Fruit fly (Drosophila melanogaster): ENCODE measurements around the gene stv.
A peak's percentile ranks its signal among the peaks of the same experiment; 100 is the strongest.

The stv gene

DNA sequence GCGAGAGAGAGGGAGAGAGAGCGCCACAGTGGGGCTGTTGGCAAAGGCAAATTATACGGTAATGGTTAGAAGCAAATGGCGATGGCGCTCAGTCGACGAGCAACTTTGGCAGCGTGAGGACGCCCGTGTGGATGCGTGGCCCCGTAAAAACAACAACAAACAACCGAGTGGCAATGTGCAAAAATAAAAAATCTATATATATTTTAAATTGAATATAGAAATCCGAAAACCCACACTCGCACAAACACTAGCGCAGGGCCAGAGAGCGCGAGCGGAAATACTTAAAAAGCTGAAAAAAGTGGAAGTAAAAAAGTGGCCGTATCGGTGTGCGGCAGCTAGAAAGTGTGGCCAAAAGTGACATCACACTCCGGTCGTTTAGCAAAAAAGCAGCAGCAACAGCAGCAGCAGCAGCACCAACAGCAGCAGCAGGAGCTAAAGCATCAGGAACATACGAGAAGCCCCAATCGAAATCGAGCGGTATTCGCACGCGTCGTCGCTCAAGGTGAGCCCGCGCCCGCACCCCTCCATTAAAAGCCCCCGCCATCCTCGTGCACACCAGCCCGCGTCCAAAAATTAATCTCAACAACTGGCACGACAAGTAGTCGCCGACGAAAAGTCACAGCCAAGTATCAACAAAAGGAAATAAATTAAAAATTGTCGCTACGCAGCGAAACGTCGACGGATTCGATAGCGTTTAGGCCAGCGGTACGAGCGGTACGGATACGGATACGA, at the start of gene stv:
TSS of gene stv (plus strand) at position 89 of the 732 bp plus-strand sequence.
- no peak for TF ChIP-seq CG17801 (GFP tag; optimal IDR thresholded peaks at IDR 0.05; ENCODE audit: partially characterized antibody)

DNA sequence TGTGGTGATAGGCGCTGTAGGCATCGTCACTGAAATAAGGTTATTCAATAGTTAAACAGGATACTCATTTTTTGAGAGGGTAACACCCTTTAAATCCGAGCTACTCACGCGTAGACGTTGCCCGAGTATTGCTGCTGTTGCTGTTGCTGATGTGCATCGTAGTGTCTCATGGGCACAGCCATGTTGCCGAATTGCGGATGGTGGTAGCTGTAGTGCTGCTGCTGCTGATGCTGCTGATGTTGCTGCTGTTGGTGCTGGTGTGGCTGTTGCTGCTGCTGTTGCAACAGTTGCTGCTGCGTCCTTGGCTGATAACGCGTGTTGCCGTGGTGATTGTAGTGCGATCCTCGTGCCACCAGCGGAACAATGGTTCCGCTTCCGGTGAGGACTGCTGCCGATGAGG, 47.2 kb upstream of the stv start:
- no peak for TF ChIP-seq CG17801 (GFP tag; optimal IDR thresholded peaks at IDR 0.05; ENCODE audit: partially characterized antibody)

DNA sequence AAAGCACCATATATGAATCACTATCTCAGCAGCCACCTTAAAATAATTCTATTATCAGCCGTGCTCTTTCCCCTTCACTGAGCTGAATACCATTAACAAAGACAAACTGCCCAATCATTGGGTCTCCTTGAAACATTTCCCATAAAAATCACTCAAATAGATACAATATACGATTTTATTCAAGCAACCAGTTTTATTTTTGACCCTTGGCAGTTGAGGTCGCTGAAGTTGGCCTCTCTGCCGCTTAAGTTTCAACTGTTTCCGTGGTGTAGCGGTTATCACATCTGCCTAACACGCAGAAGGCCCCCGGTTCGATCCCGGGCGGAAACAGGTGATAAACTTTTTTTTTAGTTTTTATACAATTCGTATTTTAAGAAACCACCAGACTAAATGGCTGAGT, 44.5 kb upstream of the stv start:
- TF ChIP-seq CG17801 (GFP tag; optimal IDR thresholded peaks at IDR 0.05; ENCODE audit: partially characterized antibody): no peak

DNA sequence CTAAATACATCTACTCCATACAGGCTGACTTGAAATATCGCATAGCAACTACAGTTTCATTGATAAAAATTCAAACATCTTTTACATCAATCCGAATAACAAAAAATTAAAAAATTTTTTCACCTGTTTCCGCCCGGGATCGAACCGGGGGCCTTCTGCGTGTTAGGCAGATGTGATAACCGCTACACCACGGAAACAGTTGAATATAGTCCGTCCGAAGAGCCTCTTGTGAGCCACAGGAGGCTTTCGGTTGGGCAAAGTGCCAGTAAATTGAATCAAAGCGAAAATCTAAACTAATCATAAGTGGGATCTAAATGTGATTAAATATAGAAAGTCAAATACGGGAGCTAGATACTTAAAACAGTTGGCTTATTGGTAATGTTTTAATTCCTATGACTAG, 43.8 kb upstream of the stv start:
- TF ChIP-seq CG17801 (GFP tag; optimal IDR thresholded peaks at IDR 0.05; ENCODE audit: partially characterized antibody): no peak

DNA sequence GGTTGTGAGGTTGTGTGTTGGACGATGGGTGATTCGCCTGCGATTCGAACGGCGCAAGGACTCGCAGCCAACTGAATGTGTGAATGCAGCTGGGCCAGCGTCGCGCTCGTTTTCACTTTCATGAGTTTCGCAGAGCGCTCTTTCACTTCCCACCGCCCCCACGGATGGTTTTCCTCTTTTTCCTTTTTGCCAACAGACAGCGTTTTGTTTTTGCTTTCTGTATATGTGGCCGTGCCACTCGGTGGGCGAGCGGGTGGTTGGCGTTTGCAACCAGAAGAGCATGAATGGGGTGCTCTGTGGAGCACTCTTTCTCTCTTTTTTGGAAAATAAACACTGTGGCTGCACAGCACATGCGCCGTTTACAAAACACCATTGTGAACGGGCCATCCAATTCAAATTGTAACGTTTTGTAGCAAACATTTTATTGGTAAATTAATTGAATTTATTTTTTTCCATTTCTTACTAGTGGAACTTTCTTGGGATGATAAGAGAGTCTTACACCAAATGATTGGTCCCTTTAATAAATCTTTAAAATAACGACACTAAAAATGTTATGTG, 42.1 kb upstream of the stv start, which contains the start of gene CG10713:
TSS of gene CG10713 (minus strand) at position 60 of the 558 bp plus-strand sequence.
- TF ChIP-seq CG17801 (GFP tag; optimal IDR thresholded peaks at IDR 0.05; ENCODE audit: partially characterized antibody): no peak

DNA sequence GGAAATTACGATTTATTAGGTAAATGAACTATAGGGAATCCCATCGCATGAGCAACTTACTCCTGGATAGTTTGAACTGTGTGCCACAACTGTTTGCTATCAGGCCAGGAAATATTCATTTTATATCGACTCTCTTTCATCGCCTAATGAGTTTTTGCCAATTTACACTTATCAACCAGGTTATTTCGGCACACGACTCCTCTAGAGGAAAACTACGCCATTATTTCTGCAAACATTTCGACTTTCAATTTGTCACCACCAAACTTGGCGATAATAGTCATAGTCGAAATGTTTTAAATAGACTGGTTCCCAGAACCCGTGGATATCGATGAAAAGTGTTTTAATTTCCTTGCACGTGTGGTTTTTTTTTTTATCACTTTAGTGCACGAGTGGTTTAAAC, 40.3 kb upstream of the stv start, which contains the start of gene CG10154:
TSS of gene CG10154 (minus strand) at position 101 of the 400 bp plus-strand sequence.
- no peak for TF ChIP-seq CG17801 (GFP tag; optimal IDR thresholded peaks at IDR 0.05; ENCODE audit: partially characterized antibody)

DNA sequence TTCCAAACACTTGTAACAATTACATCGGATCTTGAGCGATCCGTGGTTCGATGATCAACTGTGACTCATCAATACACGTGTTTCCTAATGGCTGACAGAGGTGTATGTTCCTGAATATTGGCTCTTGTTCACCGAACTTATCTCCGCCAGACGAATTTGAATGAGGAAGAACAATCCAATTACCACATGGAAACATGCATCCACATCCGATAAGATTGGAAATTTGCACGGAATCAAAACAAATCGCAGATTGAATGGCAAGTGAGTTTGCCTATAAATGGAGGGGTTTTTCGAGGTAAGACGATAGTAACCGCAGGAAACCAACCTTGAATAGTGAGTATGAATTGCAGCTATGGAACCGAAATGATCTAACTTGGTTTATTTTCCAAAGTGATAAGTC, 39.7 kb upstream of the stv start, which contains the start of gene CG10725:
TSS of gene CG10725 (plus strand) at position 301 of the 400 bp plus-strand sequence.
- TF ChIP-seq CG17801 (GFP tag; optimal IDR thresholded peaks at IDR 0.05; ENCODE audit: partially characterized antibody): no peak

DNA sequence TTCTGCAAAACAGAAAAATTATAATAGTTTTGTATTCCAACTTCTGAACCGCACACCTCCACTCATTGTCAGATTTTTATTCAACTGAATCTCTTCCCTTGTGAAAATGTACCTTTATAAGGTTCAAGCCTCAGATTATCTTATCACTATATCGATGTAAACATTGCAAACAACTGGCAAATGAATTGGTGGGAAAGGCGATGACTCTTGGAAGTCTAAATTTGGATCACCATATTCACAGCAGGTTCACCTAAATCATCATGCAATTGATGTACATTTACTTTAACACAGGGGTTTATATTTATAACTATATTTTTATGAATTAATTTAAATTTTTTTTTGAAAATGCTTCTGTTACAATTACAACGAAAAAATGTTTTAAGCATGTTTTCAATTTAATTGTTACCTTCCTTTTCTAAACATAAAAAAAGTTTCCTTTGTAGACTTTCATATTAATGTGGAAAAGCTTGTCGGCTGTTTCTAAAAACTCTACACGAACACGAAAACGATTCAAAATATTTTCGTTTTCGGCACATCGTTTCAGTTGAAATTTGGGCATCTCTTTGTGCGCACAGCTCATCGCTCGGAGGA, 36.9 kb upstream of the stv start, which contains the start of the genes CG10140 and CG14109:
TSS of gene CG10140 (minus strand) at position 101 of the 591 bp plus-strand sequence.
TSS of gene CG14109 (plus strand) at position 541 of the 591 bp plus-strand sequence.
- no peak for TF ChIP-seq CG17801 (GFP tag; optimal IDR thresholded peaks at IDR 0.05; ENCODE audit: partially characterized antibody)

DNA sequence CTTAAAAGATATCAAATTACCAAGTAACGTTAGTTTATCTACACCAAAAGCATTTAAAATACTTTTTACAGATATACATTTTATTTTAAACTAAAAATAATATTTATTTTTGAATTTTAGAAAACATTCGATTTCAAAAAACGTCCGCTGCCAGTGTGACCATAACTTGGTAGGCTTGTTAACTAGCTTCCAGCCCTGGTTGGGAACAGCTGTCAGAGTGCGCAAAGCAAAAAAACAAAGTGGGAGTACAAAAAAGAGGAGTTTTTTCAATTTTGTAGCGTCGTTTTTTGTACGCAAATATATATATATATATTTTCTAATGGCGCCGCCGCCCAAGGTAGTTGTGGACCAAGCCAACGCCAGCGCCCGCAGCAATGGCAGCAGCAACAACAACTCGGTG, 34.9 kb upstream of the stv start, which contains the start of gene cmb:
TSS of gene cmb (plus strand) at position 195 of the 400 bp plus-strand sequence.
- TF ChIP-seq CG17801 (GFP tag; optimal IDR thresholded peaks at IDR 0.05; ENCODE audit: partially characterized antibody): peak; percentile 93

DNA sequence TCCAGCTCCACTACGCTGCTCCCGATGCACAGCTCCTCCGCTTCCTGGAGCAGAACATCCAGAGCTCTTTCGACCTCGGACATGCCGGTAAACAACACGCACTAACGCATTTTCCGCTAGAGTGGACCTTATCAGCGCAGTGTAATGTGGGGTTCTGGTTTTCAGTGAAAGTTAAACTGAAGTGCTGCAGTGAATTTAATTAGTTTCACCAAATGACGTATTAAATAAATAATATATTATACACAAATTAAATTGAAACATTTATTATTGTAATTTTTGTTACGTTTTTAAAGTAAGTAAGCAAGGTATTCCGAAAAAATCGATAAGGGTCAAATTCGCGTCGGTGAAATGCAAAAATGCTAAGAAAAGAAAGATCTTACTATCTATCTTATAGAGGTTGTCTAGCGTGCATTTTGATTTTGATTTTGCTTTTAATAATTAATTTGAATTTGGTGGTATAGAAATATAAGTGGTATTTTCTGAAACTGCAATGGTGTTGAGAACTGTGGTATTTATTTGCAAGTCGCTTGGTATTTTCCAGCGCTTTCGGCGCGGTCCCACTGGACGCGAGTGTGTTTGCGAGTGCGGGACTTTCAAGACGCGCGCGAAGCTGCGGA, 27.1 kb upstream of the stv start, which contains the start of the genes JMJD7 and CG10738:
TSS of gene JMJD7 (minus strand) at position 107 of the 617 bp plus-strand sequence.
TSS of gene CG10738 (plus strand) at position 594 of the 617 bp plus-strand sequence.
- TF ChIP-seq CG17801 (GFP tag; optimal IDR thresholded peaks at IDR 0.05; ENCODE audit: partially characterized antibody): peak; percentile 69

DNA sequence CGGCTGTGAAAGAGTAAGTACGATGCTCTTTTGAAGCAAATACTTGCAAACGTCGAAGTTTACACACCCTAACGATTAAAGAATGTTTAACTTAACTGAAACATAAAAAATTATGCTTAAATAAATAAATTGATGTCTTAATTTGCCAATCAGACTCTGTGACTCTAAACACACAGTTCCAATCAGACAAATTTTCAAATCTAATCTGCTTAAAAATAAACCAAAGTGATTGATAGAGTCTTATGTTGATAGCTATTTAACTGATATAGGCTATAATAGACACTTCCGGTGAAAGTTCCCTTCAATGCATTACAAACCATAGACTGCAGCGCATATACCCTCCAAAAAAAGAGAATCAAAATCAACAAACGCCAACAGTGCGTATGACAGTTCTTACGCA, 25.8 kb upstream of the stv start:
- no peak for TF ChIP-seq CG17801 (GFP tag; optimal IDR thresholded peaks at IDR 0.05; ENCODE audit: partially characterized antibody)

DNA sequence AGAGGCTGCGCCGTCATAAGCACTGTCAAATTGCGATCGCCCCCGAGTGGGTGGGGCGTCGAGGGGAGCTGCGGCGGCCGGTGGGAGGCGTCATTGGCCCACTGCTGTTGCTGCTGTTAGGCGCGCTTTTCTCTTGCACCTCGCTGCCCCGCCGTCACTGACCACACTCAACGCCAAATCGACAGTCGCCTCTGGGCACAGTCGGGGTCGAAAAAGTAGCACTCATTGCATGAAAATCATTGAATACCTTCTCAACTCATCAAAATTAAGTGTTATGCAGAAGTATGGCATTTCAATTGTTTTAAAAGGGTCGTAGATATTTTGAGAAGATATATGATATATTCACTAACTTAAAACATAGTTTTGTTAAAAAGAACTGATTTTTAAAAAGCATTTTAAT, 25.1 kb upstream of the stv start:
- no peak for TF ChIP-seq CG17801 (GFP tag; optimal IDR thresholded peaks at IDR 0.05; ENCODE audit: partially characterized antibody)

DNA sequence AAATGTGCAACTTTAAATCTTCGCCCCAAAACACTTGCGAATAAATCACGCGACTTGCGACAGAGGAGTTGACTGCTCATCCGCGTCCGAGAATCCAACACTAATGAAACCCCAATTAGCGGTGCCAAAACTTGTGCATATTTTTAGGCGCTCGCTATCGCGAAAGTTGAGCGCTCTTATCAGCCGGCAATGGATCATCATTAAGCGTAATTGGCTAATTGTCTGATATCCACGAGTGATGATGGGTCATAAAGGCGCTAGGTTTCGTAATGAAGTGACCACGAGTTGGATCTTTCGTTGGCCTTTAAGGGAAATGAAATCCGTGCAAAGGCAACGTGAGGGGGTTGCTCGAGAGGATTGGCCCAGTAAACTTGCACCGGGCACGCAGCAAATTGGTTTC, 22.6 kb upstream of the stv start:
- TF ChIP-seq CG17801 (GFP tag; optimal IDR thresholded peaks at IDR 0.05; ENCODE audit: partially characterized antibody): peak; percentile 2

DNA sequence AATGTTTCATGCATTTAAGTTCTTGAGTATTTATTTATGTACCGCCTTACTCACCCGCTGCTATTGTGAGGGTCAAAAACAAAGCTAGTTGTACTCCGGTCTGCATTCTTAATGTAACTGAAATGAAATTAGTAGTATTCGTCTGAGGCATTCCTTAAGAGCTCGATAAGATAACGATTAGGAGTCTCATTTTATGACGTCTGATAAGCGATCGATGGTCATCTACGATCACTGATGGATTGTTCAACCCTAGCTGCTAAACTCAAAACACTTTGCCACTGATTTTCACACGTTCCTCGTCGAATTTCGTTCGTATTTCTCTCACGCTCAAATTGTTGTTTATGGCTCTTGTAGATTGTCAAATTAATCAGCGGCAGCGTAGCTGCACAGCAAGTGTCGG, 20.2 kb upstream of the stv start, which contains the start of gene CG10116:
TSS of gene CG10116 (minus strand) at position 106 of the 400 bp plus-strand sequence.
- no peak for TF ChIP-seq CG17801 (GFP tag; optimal IDR thresholded peaks at IDR 0.05; ENCODE audit: partially characterized antibody)

DNA sequence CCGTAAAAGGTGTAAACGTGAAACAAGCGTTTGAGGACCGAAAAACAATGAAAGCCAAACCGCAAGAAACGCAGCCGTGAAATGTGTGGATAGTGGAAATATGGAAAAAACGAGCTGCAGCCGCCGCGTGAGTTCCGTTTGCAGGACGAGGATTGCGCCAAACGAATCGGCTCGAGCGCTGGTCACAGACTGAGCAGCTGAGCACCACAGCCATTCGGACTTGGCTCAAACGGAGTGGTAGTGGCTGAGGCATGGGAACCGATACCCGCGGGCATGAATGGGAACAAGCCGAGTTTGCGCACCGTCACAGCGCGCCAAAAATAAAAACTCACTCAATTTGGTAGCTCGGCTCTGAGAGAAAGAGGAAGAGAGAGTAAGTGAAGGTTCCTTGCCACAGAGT, 2.7 kb upstream of the stv start, which contains the start of gene CG10089:
TSS of gene CG10089 (minus strand) at position 181 of the 400 bp plus-strand sequence.
- no peak for TF ChIP-seq CG17801 (GFP tag; optimal IDR thresholded peaks at IDR 0.05; ENCODE audit: partially characterized antibody)
